Worm (Caenorhabditis elegans) whole organism, L1 larva: ENCODE measurements around the gene ZK1010.2.

Experiments used
- C04F5.9 ChIP-seq: sonication (generic microtip); optimal IDR thresholded peaks from 2 replicates; lab custom pipeline; 2016; ENCODE audit warnings: missing genetic modification characterization, missing compliant biosample characterization
- F16B12.6 ChIP-seq: fragments of 150-350 bp; optimal IDR thresholded peaks from 2 replicates; lab custom pipeline; 2014; ENCODE audit warnings: missing biosample characterization, missing genetic modification characterization
- aha-1 ChIP-seq: fragments of 150-350 bp; optimal IDR thresholded peaks from 2 replicates; lab custom pipeline; 2014; ENCODE audit warnings: missing biosample characterization, missing genetic modification characterization
- ama-1 ChIP-seq: fragments of 150-350 bp; optimal IDR thresholded peaks from 2 replicates; lab custom pipeline; 2014
- blmp-1 ChIP-seq: fragments of 150-350 bp; optimal IDR thresholded peaks from 2 replicates; lab custom pipeline; 2014; ENCODE audit warnings: missing biosample characterization, missing genetic modification characterization
- mab-9 ChIP-seq: fragments of 200-800 bp; sonication (Bioruptor generic); IDR thresholded peaks from 2 replicates; pipeline ENCODE4 v1.3.6; 2022; ENCODE audit warnings: missing genetic modification reagents, missing genetic modification characterization, missing compliant biosample characterization
- mep-1 ChIP-seq: fragments of 150-350 bp; optimal IDR thresholded peaks from 2 replicates; lab custom pipeline; 2014; ENCODE audit warnings: missing biosample characterization, missing genetic modification characterization
- nhr-12 ChIP-seq: sonication (generic microtip); optimal IDR thresholded peaks from 2 replicates; lab custom pipeline; 2017; ENCODE audit warnings: missing biosample characterization, missing genetic modification characterization
- nhr-237 ChIP-seq: fragments of 150-350 bp; optimal IDR thresholded peaks from 2 replicates; lab custom pipeline; 2014; ENCODE audit warnings: missing biosample characterization, missing genetic modification characterization
- nhr-77 ChIP-seq: fragments of 150-350 bp; optimal IDR thresholded peaks from 2 replicates; lab custom pipeline; 2014; ENCODE audit warnings: missing biosample characterization, missing genetic modification characterization
- skn-1 ChIP-seq: fragments of 150-350 bp; optimal IDR thresholded peaks from 2 replicates; lab custom pipeline; 2014; ENCODE audit warnings: missing biosample characterization, missing genetic modification characterization
- unc-86 ChIP-seq: sonication (generic microtip); optimal IDR thresholded peaks from 2 replicates; lab custom pipeline; 2016; ENCODE audit warnings: missing genetic modification characterization, missing compliant biosample characterization
- zag-1 ChIP-seq: fragments of 150-350 bp; optimal IDR thresholded peaks from 2 replicates; lab custom pipeline; 2014; ENCODE audit warnings: missing biosample characterization, missing genetic modification characterization
- ztf-11 ChIP-seq, 2 experiments: sonication (generic microtip); optimal IDR thresholded peaks; 2 replicates each; lab custom pipeline; 2016 to 2017; ENCODE audit warnings: missing genetic modification characterization in 2 of 2, missing biosample characterization in 1 of 2, missing compliant biosample characterization in 1 of 2

DNA sequence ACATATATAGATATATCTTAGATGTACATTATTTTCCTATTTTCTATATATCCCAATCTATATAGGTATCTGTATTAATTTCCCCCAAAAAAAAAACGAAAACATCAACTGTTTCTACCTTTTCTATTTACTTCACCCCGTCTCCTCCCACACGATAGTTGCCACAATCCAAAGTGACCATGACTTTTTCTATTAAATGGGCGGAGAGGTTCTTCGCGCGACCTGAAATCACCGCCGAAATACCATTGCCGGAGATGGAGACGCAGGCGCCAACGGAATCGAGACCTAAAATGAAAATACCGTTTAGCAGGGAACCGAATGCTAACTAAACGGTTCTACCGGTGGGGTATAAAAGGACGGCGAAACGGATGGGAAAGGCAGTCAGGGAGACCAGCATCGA, 41.0 kb upstream of the ZK1010.2 start, which contains the start of gene col-98:
- TF ChIP-seq zag-1 (tag; lab: Kevin White, UChicago), result no peak
- no peak for TF ChIP-seq C04F5.9 (tag; lab: Kevin White, UChicago)
- peak; percentile 62 for TF ChIP-seq blmp-1 (tag; lab: Kevin White, UChicago)
- no peak for TF ChIP-seq F16B12.6 (tag; lab: Kevin White, UChicago)
- peak; percentile 39 for TF ChIP-seq mep-1 (tag; lab: Kevin White, UChicago)
- no peak for TF ChIP-seq nhr-12 (tag; lab: Kevin White, UChicago)
- TF ChIP-seq nhr-237 (tag; lab: Kevin White, UChicago), result no peak
- no peak for TF ChIP-seq skn-1 (tag; lab: Kevin White, UChicago)
- TF ChIP-seq aha-1 (tag; lab: Kevin White, UChicago), result no peak
- no peak for TF ChIP-seq ztf-11 (tag; optimal IDR thresholded peaks at IDR 0.05; lab: Kevin White, UChicago)
- no peak for TF ChIP-seq ama-1 (lab: Kevin White, UChicago)
- TF ChIP-seq unc-86 (tag; lab: Kevin White, UChicago), result no peak
- no peak for TF ChIP-seq mab-9
- no peak for TF ChIP-seq nhr-77 (tag; lab: Kevin White, UChicago)
